Worm (Caenorhabditis elegans) whole organism, L3 larva: ENCODE measurements around the gene mec-18.

Source experiments
- R02D3.7 ChIP-seq: fragments of 150-350 bp; optimal IDR thresholded peaks from 2 replicates; lab custom pipeline; 2014; ENCODE audit warnings: missing biosample characterization, missing genetic modification characterization
- ama-1 ChIP-seq: fragments of 150-350 bp; optimal IDR thresholded peaks from 2 replicates; lab custom pipeline; 2018
- ceh-28 ChIP-seq: fragments of 150-350 bp; optimal IDR thresholded peaks from 2 replicates; lab custom pipeline; 2014; ENCODE audit warnings: missing biosample characterization, missing genetic modification reagents, missing genetic modification characterization
- ceh-82 ChIP-seq: fragments of 150-350 bp; optimal IDR thresholded peaks from 2 replicates; lab custom pipeline; 2014; ENCODE audit warnings: missing biosample characterization, missing genetic modification characterization
- ceh-9 ChIP-seq: sonication (generic microtip); optimal IDR thresholded peaks from 2 replicates; lab custom pipeline; 2018; ENCODE audit warnings: missing biosample characterization, missing genetic modification characterization
- daf-12 ChIP-seq: fragments of 150-350 bp; optimal IDR thresholded peaks from 2 replicates; lab custom pipeline; 2014; ENCODE audit warnings: missing biosample characterization, missing genetic modification reagents, missing genetic modification characterization
- egl-27 ChIP-seq: sonication (generic microtip); optimal IDR thresholded peaks from 4 replicates; lab custom pipeline; 2017; ENCODE audit warnings: missing biosample characterization, missing genetic modification reagents, missing genetic modification characterization
- egl-5 ChIP-seq: fragments of 150-350 bp; optimal IDR thresholded peaks from 2 replicates; lab custom pipeline; 2017; ENCODE audit warnings: missing biosample characterization, missing genetic modification reagents, missing genetic modification characterization, inconsistent platforms
- elt-1 ChIP-seq: fragments of 150-350 bp; optimal IDR thresholded peaks from 2 replicates; lab custom pipeline; 2014; ENCODE audit warnings: missing biosample characterization, missing genetic modification characterization
- elt-2 ChIP-seq: sonication (generic microtip); optimal IDR thresholded peaks from 2 replicates; lab custom pipeline; 2016; ENCODE audit warnings: missing genetic modification reagents, mild to moderate bottlenecking, missing genetic modification characterization, missing compliant biosample characterization
- elt-3 ChIP-seq, 3 experiments: fragments of 150-350 bp in 1 of 3; sonication (generic microtip) in 2 of 3; optimal IDR thresholded peaks; 2 replicates in 2 of 3; 4 replicates in 1 of 3; lab custom pipeline; 2014 to 2017; ENCODE audit warnings: missing biosample characterization in 3 of 3, missing genetic modification characterization in 3 of 3
- eor-1 ChIP-seq, 2 experiments: fragments of 150-350 bp; optimal IDR thresholded peaks; 2 replicates each; lab custom pipeline; 2014 to 2018; ENCODE audit warnings: missing biosample characterization in 2 of 2, missing genetic modification characterization in 2 of 2
- fkh-10 ChIP-seq: sonication (generic microtip); optimal IDR thresholded peaks from 2 replicates; lab custom pipeline; 2017; ENCODE audit warnings: missing biosample characterization, missing genetic modification reagents, missing genetic modification characterization
- fkh-2 ChIP-seq: fragments of 150-350 bp; optimal IDR thresholded peaks from 2 replicates; lab custom pipeline; 2014; ENCODE audit warnings: missing biosample characterization, missing genetic modification reagents, missing genetic modification characterization
- fos-1 ChIP-seq: fragments of 150-350 bp; optimal IDR thresholded peaks from 2 replicates; lab custom pipeline; 2014; ENCODE audit warnings: missing biosample characterization, missing genetic modification characterization
- hmg-11 ChIP-seq: sonication (generic microtip); optimal IDR thresholded peaks from 2 replicates; lab custom pipeline; 2016; ENCODE audit warnings: missing genetic modification characterization, missing compliant biosample characterization
- lin-15B ChIP-seq: fragments of 150-350 bp; optimal IDR thresholded peaks from 2 replicates; lab custom pipeline; 2014; ENCODE audit warnings: missing biosample characterization, missing genetic modification characterization
- lin-39 ChIP-seq: fragments of 150-350 bp; optimal IDR thresholded peaks from 2 replicates; lab custom pipeline; 2018; ENCODE audit warnings: missing biosample characterization, missing genetic modification reagents, missing genetic modification characterization
- lsy-12 ChIP-seq: sonication (generic microtip); optimal IDR thresholded peaks from 2 replicates; lab custom pipeline; 2016; ENCODE audit warnings: mild to moderate bottlenecking, missing genetic modification characterization, missing compliant biosample characterization
- mml-1 ChIP-seq: fragments of 150-350 bp; sonication (generic microtip); optimal IDR thresholded peaks from 3 replicates; lab custom pipeline; 2014; ENCODE audit warnings: missing biosample characterization, missing genetic modification characterization
- nfya-1 ChIP-seq: sonication (generic microtip); optimal IDR thresholded peaks from 2 replicates; lab custom pipeline; 2017; ENCODE audit warnings: missing genetic modification characterization, mild to moderate bottlenecking, missing compliant biosample characterization, antibody characterized with exemption, moderate library complexity; ENCODE audit not compliant: insufficient read depth
- nhr-12 ChIP-seq: fragments of 150-350 bp; optimal IDR thresholded peaks from 2 replicates; lab custom pipeline; 2014; ENCODE audit warnings: missing biosample characterization, missing genetic modification characterization
- nhr-23 ChIP-seq: fragments of 150-350 bp; optimal IDR thresholded peaks from 2 replicates; lab custom pipeline; 2014; ENCODE audit warnings: missing biosample characterization, missing genetic modification reagents, missing genetic modification characterization
- nhr-25 ChIP-seq: sonication (generic microtip); optimal IDR thresholded peaks from 2 replicates; lab custom pipeline; 2017; ENCODE audit warnings: missing biosample characterization, missing genetic modification characterization
- nhr-43 ChIP-seq: sonication (generic microtip); optimal IDR thresholded peaks from 2 replicates; lab custom pipeline; 2016; ENCODE audit warnings: mild to moderate bottlenecking, missing genetic modification characterization, missing compliant biosample characterization; ENCODE audit not compliant: poor library complexity, severe bottlenecking
- nhr-67 ChIP-seq: fragments of 150-350 bp; optimal IDR thresholded peaks from 2 replicates; lab custom pipeline; 2014; ENCODE audit warnings: missing biosample characterization, missing genetic modification characterization
- nhr-76 ChIP-seq: fragments of 150-350 bp; sonication (generic microtip); optimal IDR thresholded peaks from 5 replicates; lab custom pipeline; 2014; ENCODE audit warnings: missing biosample characterization, missing genetic modification characterization
- nhr-77 ChIP-seq: fragments of 150-350 bp; optimal IDR thresholded peaks from 2 replicates; lab custom pipeline; 2014; ENCODE audit warnings: missing biosample characterization, missing genetic modification characterization
- pha-4 ChIP-seq: fragments of 150-350 bp; optimal IDR thresholded peaks from 2 replicates; lab custom pipeline; 2014; ENCODE audit warnings: missing biosample characterization, missing genetic modification reagents, missing genetic modification characterization
- pqm-1 ChIP-seq: fragments of 150-350 bp; optimal IDR thresholded peaks from 2 replicates; lab custom pipeline; 2017; ENCODE audit warnings: missing biosample characterization, missing genetic modification characterization, inconsistent platforms
- sea-2 ChIP-seq: fragments of 150-350 bp; sonication (generic microtip); optimal IDR thresholded peaks from 4 replicates; lab custom pipeline; 2014; ENCODE audit warnings: missing biosample characterization, missing genetic modification reagents, missing genetic modification characterization
- skn-1 ChIP-seq: fragments of 150-350 bp; optimal IDR thresholded peaks from 2 replicates; lab custom pipeline; 2014; ENCODE audit warnings: missing biosample characterization, missing genetic modification characterization
- snpc-4 ChIP-seq: fragments of 150-350 bp; optimal IDR thresholded peaks from 2 replicates; lab custom pipeline; 2014; ENCODE audit warnings: missing biosample characterization, missing genetic modification characterization
- unc-39 ChIP-seq: sonication (generic microtip); optimal IDR thresholded peaks from 4 replicates; lab custom pipeline; 2017; ENCODE audit warnings: missing biosample characterization, missing genetic modification characterization
- zag-1 ChIP-seq: fragments of 150-350 bp; optimal IDR thresholded peaks from 2 replicates; lab custom pipeline; 2014; ENCODE audit warnings: missing biosample characterization, missing genetic modification characterization
- ztf-4 ChIP-seq: fragments of 150-350 bp; optimal IDR thresholded peaks from 2 replicates; lab custom pipeline; 2014; ENCODE audit warnings: missing biosample characterization, missing genetic modification characterization

Gene mec-18

ce11 chrX:4273614-4274013 lies 402 bp downstream of the mec-18 start, which contains the start of gene C52B9.10:
TSS of gene C52B9.10 (plus strand) at chrX:4273914.
- no peak for TF ChIP-seq ama-1 (lab: Kevin White, UChicago)
- TF ChIP-seq zag-1 (tag; lab: Kevin White, UChicago) = no peak
- TF ChIP-seq skn-1 = no peak
- TF ChIP-seq fkh-2 (tag; lab: Kevin White, UChicago) = no peak
- no peak for TF ChIP-seq ceh-28 (tag; lab: Kevin White, UChicago)
- TF ChIP-seq nhr-25 (tag; lab: Kevin White, UChicago) = no peak
- no peak for TF ChIP-seq nhr-23 (tag; lab: Kevin White, UChicago)
- no peak for TF ChIP-seq snpc-4
- no peak for TF ChIP-seq unc-39 (tag; lab: Kevin White, UChicago)
- no peak for TF ChIP-seq fkh-10 (GFP tag; lab: Kevin White, UChicago)

- TF ChIP-seq elt-2 (tag; lab: Kevin White, UChicago) (peak; percentile 57), pqm-1 (tag; lab: Kevin White, UChicago) (peak; percentile 80), nfya-1 (peak; percentile 12), elt-3 (tag; optimal IDR thresholded peaks at IDR 0.05; lab: Kevin White, UChicago) (no peak)
These were observed 5.6 kb downstream of the mec-18 start for ce11 chrX:4268396-4268795.

ce11 chrX:4266178-4266931 lies 7.7 kb downstream of the mec-18 start:
- TF ChIP-seq skn-1 = no peak
- no peak for TF ChIP-seq nhr-77 (tag; lab: Kevin White, UChicago)
- TF ChIP-seq nfya-1 = no peak
- no peak for TF ChIP-seq fos-1
- peak; percentile 57 for TF ChIP-seq pha-4
- TF ChIP-seq, all 47 proteins: peak for 1

ce11 chrX:4265283-4265907 lies 8.6 kb downstream of the mec-18 start, which contains the start of gene coel-1:
TSS of gene coel-1 (plus strand) at chrX:4265663.
- TF ChIP-seq elt-1 (tag; lab: Kevin White, UChicago) (no peak), eor-1 (tag; optimal IDR thresholded peaks at IDR 0.05; lab: Kevin White, UChicago) (no peak), mml-1 (tag; lab: Kevin White, UChicago) (peak; percentile 3), ceh-28 (tag; lab: Kevin White, UChicago) (no peak), nhr-25 (tag; lab: Kevin White, UChicago) (peak; percentile 67), lin-39 (tag; lab: Kevin White, UChicago) (peak; percentile 72), nhr-43 (tag; lab: Kevin White, UChicago) (no peak), nfya-1 (peak; percentile 63), snpc-4 (peak; percentile 13), hmg-11 (peak; percentile 64), ztf-4 (tag; lab: Kevin White, UChicago) (no peak), nhr-76 (tag; lab: Kevin White, UChicago) (no peak), lin-15B (no peak), pqm-1 (tag; lab: Kevin White, UChicago) (peak; percentile 42), pha-4 (peak; percentile 60), egl-5 (peak; percentile 8), nhr-23 (tag; lab: Kevin White, UChicago) (no peak), elt-2 (tag; lab: Kevin White, UChicago) (peak; percentile 41), ceh-9 (tag; lab: Kevin White, UChicago) (no peak), nhr-67 (no peak), skn-1 (peak; percentile 12), egl-27 (peak; percentile 12), fkh-2 (tag; lab: Kevin White, UChicago) (no peak), lsy-12 (tag; lab: Kevin White, UChicago) (peak; percentile 20), R02D3.7 (tag; lab: Kevin White, UChicago) (no peak)
- TF ChIP-seq, all 47 proteins: peak for 13

DNA sequence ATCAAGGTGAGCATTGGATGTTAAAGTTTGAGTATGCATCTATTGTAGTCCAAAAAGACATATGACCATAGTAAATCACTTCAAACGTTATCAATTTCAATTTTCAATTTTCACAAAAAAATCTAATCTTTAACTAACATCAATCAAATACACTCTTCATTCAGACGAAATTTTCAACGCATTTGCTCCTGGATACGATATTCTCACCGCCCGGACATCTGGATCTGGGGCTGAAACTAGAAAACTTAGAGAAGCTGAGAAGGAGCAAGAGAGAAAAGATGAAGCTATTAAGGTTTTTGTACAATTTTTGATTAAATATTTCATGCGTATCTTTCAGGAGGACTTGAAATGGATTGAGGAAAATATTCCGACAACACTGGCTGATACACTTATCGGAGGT lies 10.2 kb downstream of the mec-18 start:
- no peak for TF ChIP-seq R02D3.7 (tag; lab: Kevin White, UChicago)
- no peak for TF ChIP-seq elt-3 (tag; optimal IDR thresholded peaks at IDR 0.05; lab: Kevin White, UChicago)
- TF ChIP-seq ceh-9 (tag; lab: Kevin White, UChicago) = no peak
- no peak for TF ChIP-seq lin-15B
- no peak for TF ChIP-seq nhr-67
- no peak for TF ChIP-seq mml-1 (tag; lab: Kevin White, UChicago)
- TF ChIP-seq nhr-12 = no peak
- no peak for TF ChIP-seq elt-2 (tag; lab: Kevin White, UChicago)
- TF ChIP-seq ceh-82 = no peak
- TF ChIP-seq hmg-11 = no peak
- TF ChIP-seq nhr-77 (tag; lab: Kevin White, UChicago) = no peak
- no peak for TF ChIP-seq daf-12
- no peak for TF ChIP-seq skn-1
- TF ChIP-seq nfya-1 = no peak
- TF ChIP-seq sea-2 (GFP tag; lab: Kevin White, UChicago) = no peak
- no peak for TF ChIP-seq fos-1
- no peak for TF ChIP-seq nhr-23 (tag; lab: Kevin White, UChicago)
- no peak for TF ChIP-seq nhr-25 (tag; lab: Kevin White, UChicago)
- TF ChIP-seq ceh-28 (tag; lab: Kevin White, UChicago) = no peak
- no peak for TF ChIP-seq nhr-76 (tag; lab: Kevin White, UChicago)
